Worm (Caenorhabditis elegans) whole organism, L3 larva: ENCODE data around the gene zig-2.

Source experiments
- ceh-28 ChIP-seq: fragments of 150-350 bp; optimal IDR thresholded peaks from 2 replicates; lab custom pipeline; 2014; ENCODE audit warnings: missing biosample characterization, missing genetic modification reagents, missing genetic modification characterization
- nhr-28 ChIP-seq: fragments of 150-350 bp; optimal IDR thresholded peaks from 2 replicates; lab custom pipeline; 2014; ENCODE audit warnings: missing biosample characterization, missing genetic modification characterization
- nhr-77 ChIP-seq: fragments of 150-350 bp; optimal IDR thresholded peaks from 2 replicates; lab custom pipeline; 2014; ENCODE audit warnings: missing biosample characterization, missing genetic modification characterization
- snpc-4 ChIP-seq: fragments of 150-350 bp; optimal IDR thresholded peaks from 2 replicates; lab custom pipeline; 2014; ENCODE audit warnings: missing biosample characterization, missing genetic modification characterization

DNA sequence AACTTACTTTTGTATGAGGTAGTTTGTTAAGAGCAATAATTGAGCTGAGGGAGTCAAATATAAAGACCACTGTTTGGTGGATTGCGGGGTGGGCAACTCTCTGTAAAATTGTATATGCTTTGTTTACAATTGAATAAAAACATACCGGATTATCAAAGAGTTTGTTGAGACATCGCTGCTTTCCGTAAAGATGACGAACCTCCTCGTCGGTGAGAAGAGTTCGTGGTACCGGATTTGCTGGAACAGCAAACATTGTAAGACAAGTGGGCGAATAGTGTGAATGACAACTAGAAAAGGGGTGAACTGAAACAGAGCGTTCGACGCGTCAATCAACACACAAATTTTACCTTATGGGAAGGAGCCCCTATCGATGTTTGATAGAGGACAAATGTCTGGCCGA, 44.8 kb downstream of the zig-2 start, which contains the start of gene W06D11.2:
- TF ChIP-seq ceh-28 (no peak), nhr-28 (no peak), nhr-77 (tag; lab: Kevin White, UChicago) (no peak), snpc-4 (tag; lab: Kevin White, UChicago) (no peak)
